Fruit fly (Drosophila melanogaster) whole organism: ENCODE results near the gene CG7611.

Source experiments
- CG8478 ChIP-seq: fragments of >200 bp; optimal IDR thresholded peaks from 2 replicates; lab custom pipeline; 2018; ENCODE audit warnings: inconsistent platforms
- Dll ChIP-seq: fragments of >200 bp; optimal IDR thresholded peaks from 2 replicates; lab custom pipeline; 2017
- EcR ChIP-seq, 2 experiments: fragments of >200 bp; optimal IDR thresholded peaks; 2 replicates each; lab custom pipeline; 2017; ENCODE audit warnings: missing biosample characterization in 2 of 2, missing genetic modification characterization in 2 of 2, missing genetic modification reagents in 2 of 2
- pan ChIP-seq: fragments of >200 bp; optimal IDR thresholded peaks from 2 replicates; lab custom pipeline; 2017
- psq ChIP-seq: fragments of >200 bp; optimal IDR thresholded peaks from 2 replicates; lab custom pipeline; 2017
- usp ChIP-seq: fragments of >200 bp; optimal IDR thresholded peaks from 2 replicates; lab custom pipeline; 2017; ENCODE audit warnings: missing biosample characterization, missing genetic modification characterization, mixed read lengths

Gene CG7611

DNA sequence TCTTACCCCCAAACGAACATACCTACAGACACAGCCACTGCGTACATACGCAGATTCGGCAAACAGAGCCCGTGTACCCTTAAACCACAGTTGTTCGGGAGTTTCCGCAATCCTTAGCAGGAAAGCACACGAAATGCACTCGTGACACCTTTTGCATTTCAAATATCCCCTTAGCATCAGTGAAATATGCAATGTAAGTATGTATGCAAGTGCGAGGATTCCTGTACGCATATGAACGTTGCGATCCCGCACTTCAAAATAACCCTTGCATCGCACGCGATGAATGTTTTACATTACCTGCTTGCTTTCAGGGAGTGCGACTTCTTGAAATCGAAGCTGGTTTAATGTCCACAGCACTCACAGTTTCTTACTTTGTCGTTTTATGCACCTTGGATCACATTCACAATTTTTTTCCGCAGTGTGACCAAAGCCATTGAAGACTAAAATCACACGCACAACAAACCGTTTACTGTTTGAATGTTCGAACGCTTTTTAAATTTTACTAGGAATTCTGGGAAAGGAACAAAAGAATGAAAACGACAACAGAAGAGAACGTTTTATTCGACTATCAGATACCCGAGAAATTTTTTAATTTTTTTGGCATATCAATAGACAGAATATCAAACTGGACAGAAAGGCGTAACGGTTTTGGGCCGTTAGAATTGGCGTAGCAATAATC lies 10.4 kb downstream of the CG7611 start, which contains the start of gene Mkrn1:
TSS of gene Mkrn1 (minus strand) at position 444 of the 679 bp plus-strand sequence.
- no peak for TF ChIP-seq psq
- no peak for TF ChIP-seq CG8478 (lab: Kevin White, UChicago)
- no peak for TF ChIP-seq Dll (lab: Kevin White, UChicago)
- TF ChIP-seq EcR (GFP tag; optimal IDR thresholded peaks at IDR 0.05; lab: Kevin White, UChicago) = no peak
- TF ChIP-seq pan (lab: Kevin White, UChicago) = no peak

DNA sequence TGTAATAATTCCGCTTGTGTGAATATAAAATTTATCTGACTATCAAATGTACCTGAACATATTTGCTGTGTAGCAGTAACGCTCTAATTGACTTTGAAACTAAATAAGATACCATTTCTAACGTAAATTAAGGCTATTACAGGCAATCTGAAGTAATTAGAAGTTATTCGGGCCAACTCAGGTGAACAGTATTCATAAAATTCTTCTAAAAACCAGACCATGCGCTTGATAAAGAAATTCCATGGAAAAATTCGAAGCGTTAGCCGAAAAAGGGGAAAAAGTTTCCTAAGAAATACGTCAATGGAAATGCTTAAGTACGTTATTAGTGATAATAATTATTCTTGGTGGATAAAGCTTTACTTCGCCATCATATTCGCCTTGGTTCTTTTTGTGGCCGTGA lies 11.4 kb downstream of the CG7611 start, which contains the start of gene ppk5:
TSS of gene ppk5 (plus strand) at position 301 of the 400 bp plus-strand sequence.
- no peak for TF ChIP-seq Dll (lab: Kevin White, UChicago)
- no peak for TF ChIP-seq pan (lab: Kevin White, UChicago)

DNA sequence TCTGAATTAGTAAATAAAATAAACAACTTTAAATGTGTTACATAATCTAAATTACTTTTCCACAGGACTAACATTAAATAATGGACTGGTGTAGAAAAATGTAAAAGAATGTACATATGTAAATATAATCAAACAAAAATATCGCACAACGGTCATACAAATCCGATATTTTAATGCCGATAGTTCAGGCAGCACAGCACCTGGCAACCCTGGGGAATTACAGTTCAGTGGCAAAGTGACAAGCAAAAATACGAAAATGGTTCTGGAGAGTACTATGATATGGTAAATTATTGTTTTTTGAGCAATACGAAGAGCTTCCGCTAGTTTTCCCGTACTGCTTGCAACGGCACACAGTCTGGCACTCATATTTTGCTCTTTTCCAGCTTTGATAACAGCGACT lies 13.9 kb downstream of the CG7611 start, which contains the start of gene Rpn10:
TSS of gene Rpn10 (plus strand) at position 144 of the 400 bp plus-strand sequence.
- TF ChIP-seq psq (no peak), EcR (GFP tag; optimal IDR thresholded peaks at IDR 0.05; lab: Kevin White, UChicago) (no peak), Dll (lab: Kevin White, UChicago) (no peak), pan (lab: Kevin White, UChicago) (no peak), CG8478 (lab: Kevin White, UChicago) (no peak), usp (GFP tag; lab: Kevin White, UChicago) (no peak)

DNA sequence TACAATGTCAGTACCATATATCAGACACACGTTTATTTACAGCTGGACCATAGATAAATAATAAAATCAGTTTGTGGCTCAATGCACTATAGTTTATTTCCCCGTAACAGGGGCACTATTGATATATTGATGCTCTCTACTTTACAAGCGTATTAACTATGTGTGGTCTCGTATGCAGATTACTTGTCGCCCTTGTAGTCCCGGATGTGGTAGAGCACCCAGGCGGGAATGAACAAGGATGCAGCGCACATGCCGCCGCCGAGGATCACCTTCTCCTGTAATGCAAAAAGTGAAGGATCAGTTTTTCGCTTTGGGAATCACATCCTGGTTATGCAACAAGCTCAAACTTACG lies 15.9 kb downstream of the CG7611 start:
- TF ChIP-seq psq (no peak), usp (GFP tag; lab: Kevin White, UChicago) (no peak), EcR (GFP tag; optimal IDR thresholded peaks at IDR 0.05; lab: Kevin White, UChicago) (no peak), CG8478 (lab: Kevin White, UChicago) (no peak), Dll (lab: Kevin White, UChicago) (no peak), pan (lab: Kevin White, UChicago) (no peak)

DNA sequence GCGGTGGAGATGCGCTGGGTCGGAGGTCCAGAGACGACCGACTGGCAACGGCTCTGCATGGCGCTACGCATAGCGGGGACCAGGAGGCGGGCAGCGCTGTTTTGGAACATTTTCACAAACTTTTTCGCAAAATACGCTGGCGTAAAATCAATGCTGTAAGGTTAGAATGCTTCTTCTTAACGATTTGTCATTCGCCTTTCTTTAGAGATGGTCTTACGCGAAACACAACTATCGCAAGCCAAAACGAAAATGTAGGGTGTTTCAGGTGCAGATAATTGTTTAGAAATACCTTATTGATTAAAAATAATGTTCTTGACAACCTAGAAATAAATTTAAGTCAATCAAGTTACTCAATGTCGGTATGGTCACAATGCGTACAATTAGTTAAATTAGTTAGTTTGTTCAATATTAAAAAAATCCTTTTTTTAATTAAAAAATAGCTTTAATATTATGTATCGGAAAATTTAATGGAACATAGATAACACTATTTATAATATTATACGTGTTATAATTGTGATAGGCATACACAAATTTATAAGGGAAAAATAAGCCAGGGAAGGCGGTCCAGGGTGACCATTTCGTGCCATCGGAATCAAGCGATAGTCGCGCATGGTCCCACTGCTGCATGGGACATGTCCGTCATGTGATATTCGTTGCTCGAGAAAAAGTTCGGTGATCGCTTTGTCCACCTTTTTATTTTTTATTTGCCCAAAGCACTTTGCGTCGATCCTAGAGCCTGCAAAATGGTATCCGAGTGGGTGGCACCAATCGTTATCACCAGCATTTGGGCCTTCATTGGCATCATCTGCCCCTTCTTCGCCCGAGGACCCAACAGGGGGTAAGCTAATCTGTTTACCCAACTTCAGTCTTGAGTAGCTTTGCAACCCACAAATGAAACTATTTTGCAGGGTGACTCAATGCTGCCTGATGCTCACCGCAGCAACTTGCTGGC lies 16.5 kb downstream of the CG7611 start, which contains the start of the genes COX8 and VhaM9.7-b:
TSS of gene COX8 (minus strand) at position 203 of the 952 bp plus-strand sequence.
TSS of gene VhaM9.7-b (plus strand) at position 618 of the 952 bp plus-strand sequence.
- TF ChIP-seq EcR (GFP tag; optimal IDR thresholded peaks at IDR 0.05; lab: Kevin White, UChicago) (no peak), usp (GFP tag; lab: Kevin White, UChicago) (no peak), CG8478 (lab: Kevin White, UChicago) (no peak), psq (no peak), pan (lab: Kevin White, UChicago) (no peak), Dll (lab: Kevin White, UChicago) (no peak)

DNA sequence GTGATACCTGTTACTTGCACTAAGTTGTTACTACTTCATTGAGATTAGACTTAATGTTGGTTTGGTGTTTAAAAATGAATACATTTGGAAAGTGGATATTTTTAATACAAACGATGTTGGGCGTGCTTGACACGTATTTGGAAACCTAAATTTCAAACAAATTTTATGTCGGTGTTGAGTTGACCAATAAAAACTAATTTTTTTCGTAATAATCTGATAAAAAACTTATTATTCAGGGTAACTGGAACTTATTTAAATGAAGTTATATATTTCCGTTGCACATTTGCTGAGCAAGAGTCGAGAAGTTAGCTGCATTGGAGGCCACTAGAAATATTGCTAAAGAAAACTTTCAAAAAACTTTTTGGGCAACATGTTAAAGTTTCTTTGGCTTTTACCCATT lies 19.1 kb downstream of the CG7611 start, which contains the start of gene CG33290:
TSS of gene CG33290 (plus strand) at position 301 of the 400 bp plus-strand sequence.
- no peak for TF ChIP-seq usp (GFP tag; lab: Kevin White, UChicago)
- TF ChIP-seq psq = no peak
- no peak for TF ChIP-seq pan (lab: Kevin White, UChicago)
- TF ChIP-seq EcR (GFP tag; optimal IDR thresholded peaks at IDR 0.05; lab: Kevin White, UChicago) = no peak
- no peak for TF ChIP-seq CG8478 (lab: Kevin White, UChicago)
- TF ChIP-seq Dll (lab: Kevin White, UChicago) = no peak

DNA sequence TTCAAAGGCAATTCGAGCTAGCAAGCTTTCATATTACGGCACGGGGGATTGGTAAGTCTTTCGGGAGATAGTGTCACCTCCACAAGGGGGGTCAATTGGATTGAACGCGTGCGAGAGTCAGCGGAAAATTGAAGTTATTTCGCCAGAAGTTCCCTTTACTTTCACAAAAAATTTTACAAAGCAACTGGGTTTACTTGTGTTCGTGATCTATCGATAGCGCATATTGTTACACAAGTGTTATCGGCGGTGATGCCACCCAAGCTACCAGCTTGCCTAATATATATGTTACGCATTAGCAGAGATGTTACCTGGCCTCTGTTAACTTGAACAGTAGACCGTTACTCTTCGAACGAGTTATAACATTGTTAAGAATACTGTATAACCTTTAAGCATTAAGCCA lies 31.8 kb downstream of the CG7611 start, which contains the start of gene Wnk:
TSS of gene Wnk (minus strand) at position 177 of the 400 bp plus-strand sequence.
- no peak for TF ChIP-seq Dll (lab: Kevin White, UChicago)
- TF ChIP-seq usp (GFP tag; lab: Kevin White, UChicago) = no peak
- no peak for TF ChIP-seq pan (lab: Kevin White, UChicago)

DNA sequence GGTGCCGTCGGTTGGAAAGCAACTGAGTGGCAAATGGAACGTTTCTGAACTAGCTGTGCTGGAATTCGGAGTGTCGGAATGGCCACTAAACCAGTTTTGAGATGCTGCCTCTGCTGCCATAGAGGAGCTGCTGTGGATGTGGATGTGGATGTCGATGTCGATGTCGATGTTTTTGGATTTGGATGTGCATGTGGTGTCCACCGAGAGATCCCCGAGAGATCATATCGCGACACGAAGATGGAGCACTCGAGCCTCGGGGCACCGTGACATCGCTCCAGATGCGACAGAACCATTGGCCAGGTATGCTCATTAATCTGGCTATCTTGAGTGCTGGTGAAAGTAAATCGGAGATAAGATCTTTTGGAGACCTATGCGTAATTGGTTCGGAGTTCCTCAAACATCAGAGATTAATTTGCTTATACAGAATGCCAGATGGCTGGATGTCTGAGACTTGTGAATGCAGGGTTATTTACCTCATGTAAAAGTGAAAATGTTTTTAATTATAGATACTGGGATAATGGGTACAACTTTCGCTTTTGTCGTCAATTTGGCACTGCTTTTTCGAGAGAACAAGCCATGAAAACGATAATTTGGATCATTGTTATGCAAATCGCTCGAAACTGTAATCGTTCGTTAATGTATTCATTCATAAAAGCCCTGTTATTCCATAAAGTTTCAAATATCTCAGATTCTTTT lies 35.3 kb downstream of the CG7611 start, which contains the start of gene CG7173:
TSS of gene CG7173 (minus strand) at position 51 of the 696 bp plus-strand sequence.
- TF ChIP-seq usp (GFP tag; lab: Kevin White, UChicago) = no peak
- no peak for TF ChIP-seq EcR (GFP tag; optimal IDR thresholded peaks at IDR 0.05; lab: Kevin White, UChicago)
- no peak for TF ChIP-seq psq
- TF ChIP-seq Dll (lab: Kevin White, UChicago) = no peak
- no peak for TF ChIP-seq pan (lab: Kevin White, UChicago)
- no peak for TF ChIP-seq CG8478 (lab: Kevin White, UChicago)

DNA sequence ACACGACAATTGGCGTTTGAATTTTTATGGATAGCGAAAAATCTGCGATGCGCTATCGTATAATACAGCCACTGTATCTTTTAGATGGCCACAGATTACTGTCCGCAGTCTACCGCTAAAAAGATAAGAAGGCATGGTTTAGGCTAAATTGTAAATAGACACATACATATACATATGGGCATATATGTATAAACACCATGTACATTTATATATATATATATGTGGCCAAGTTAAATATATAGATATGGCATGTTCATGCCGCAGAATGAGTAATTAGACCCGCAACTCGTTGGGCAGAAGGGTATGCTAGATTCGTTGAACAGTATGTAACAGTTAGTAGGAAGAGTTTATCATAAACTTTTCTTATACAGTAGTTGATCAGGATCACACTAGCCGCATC lies 39.1 kb downstream of the CG7611 start, which contains the start of gene CapaR:
TSS of gene CapaR (minus strand) at position 101 of the 400 bp plus-strand sequence.
- TF ChIP-seq EcR (GFP tag; optimal IDR thresholded peaks at IDR 0.05; lab: Kevin White, UChicago) = no peak
- no peak for TF ChIP-seq CG8478 (lab: Kevin White, UChicago)
- TF ChIP-seq usp (GFP tag; lab: Kevin White, UChicago) = no peak
- TF ChIP-seq psq = no peak
- TF ChIP-seq pan (lab: Kevin White, UChicago) = no peak
- TF ChIP-seq Dll (lab: Kevin White, UChicago) = no peak

DNA sequence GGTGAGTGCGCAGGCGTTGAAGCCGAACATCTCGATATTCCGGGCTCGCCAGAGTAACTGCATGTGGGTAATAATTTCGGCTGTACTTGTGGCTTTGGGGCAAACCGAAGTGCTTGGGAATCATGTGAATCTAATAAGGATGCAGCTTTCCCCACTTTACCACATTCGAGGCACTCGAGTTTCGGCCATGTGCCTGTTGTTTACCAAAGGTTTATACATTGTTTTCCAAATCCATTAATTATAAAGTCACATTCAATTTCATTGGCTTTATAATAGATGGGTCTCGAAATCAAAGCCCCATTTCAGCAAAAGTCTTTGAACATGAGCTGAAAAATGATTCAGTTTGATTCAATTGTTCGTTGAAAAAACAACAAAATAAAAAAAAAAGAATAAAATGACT lies 42.1 kb downstream of the CG7611 start, which contains the start of gene CG7634:
TSS of gene CG7634 (plus strand) at position 301 of the 400 bp plus-strand sequence.
- TF ChIP-seq Dll (lab: Kevin White, UChicago) (no peak), CG8478 (lab: Kevin White, UChicago) (no peak)

DNA sequence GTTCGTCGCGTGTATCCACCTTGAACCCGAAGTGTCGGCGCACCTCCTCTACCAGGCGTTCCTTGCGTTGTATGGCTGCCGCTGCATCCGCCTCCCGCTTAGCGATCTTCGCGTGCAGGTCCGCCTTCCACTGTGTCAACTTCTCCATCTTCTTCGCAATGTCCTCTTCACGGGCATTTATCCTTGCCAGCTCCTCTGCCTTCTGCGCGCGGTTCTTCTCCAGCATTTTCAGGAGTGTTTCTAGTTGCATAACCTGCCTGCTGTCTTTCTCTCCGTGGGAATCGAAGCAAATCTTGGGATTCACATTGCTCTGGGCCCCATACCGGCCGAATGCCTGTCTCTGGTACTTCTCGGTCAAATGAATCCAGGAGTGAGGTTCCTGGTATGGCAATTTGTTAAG lies 45.3 kb downstream of the CG7611 start:
- no peak for TF ChIP-seq EcR (GFP tag; optimal IDR thresholded peaks at IDR 0.05; lab: Kevin White, UChicago)
- no peak for TF ChIP-seq CG8478 (lab: Kevin White, UChicago)
- TF ChIP-seq pan (lab: Kevin White, UChicago) = no peak
- TF ChIP-seq Dll (lab: Kevin White, UChicago) = no peak
- TF ChIP-seq psq = no peak
- no peak for TF ChIP-seq usp (GFP tag; lab: Kevin White, UChicago)
